Fruit fly (Drosophila melanogaster) whole organism, prepupa: ENCODE data around the gene Pfrx.

ENCODE experiments used
- CG15336 ChIP-seq: fragments of 200-800 bp; sonication (Bioruptor generic); IDR thresholded peaks from 2 replicates; pipeline ENCODE4 v1.3.6; 2022; ENCODE audit warnings: missing biosample characterization, missing genetic modification characterization
- CG8632 ChIP-seq: fragments of 200-800 bp; sonication (Bioruptor generic); optimal IDR thresholded peaks from 3 replicates; lab custom pipeline; 2016; ENCODE audit warnings: missing biosample characterization, missing genetic modification characterization
- Eip75B ChIP-seq: fragments of 200-800 bp; sonication (Bioruptor generic); optimal IDR thresholded peaks from 3 replicates; lab custom pipeline; 2016; ENCODE audit warnings: missing biosample characterization, missing genetic modification characterization
- Hr39 ChIP-seq: fragments of 200-800 bp; sonication (Bioruptor generic); optimal IDR thresholded peaks from 2 replicates; lab custom pipeline; 2016; ENCODE audit warnings: missing biosample characterization, missing genetic modification characterization
- Smox ChIP-seq: fragments of 200-800 bp; sonication (Bioruptor generic); optimal IDR thresholded peaks from 3 replicates; lab custom pipeline; 2016; ENCODE audit warnings: missing biosample characterization, missing genetic modification characterization

dm6 chrX:19545865-19546657, 50.8 kb downstream of the Pfrx start:
- no peak for TF ChIP-seq Hr39 (GFP tag; lab: Kevin White, UChicago)
- TF ChIP-seq Eip75B (GFP tag; lab: Kevin White, UChicago), result no peak
- no peak for TF ChIP-seq CG15336 (GFP tag; lab: Robert Waterston, UW)
- no peak for TF ChIP-seq Smox (GFP tag; lab: Kevin White, UChicago)
- no peak for TF ChIP-seq CG8632 (GFP tag; lab: Kevin White, UChicago)
